Worm (Caenorhabditis elegans): ENCODE measurements around the gene C16C8.11.

DNA sequence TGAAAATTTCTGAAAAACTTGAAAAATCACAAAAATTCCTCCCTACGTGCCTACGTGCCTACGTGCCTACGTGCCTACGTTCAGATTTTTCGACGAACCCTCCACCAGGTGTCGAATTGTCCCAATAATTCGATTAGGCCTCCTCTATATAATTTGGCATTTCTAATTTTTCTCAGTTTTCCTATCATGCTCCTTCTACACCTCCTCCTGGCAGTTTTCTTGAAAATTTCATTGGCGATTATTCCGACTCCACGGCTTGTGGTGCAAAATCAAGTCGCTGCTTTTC is 12.9 kb upstream of the C16C8.11 start, which contains the start of gene C16C8.17:
- TF ChIP-seq him-1 (tag; optimal IDR thresholded peaks at IDR 0.05), result no peak
- no peak for TF ChIP-seq W03F9.2 (tag; optimal IDR thresholded peaks at IDR 0.05)
- no peak for TF ChIP-seq dao-5 (tag; optimal IDR thresholded peaks at IDR 0.05)
